Worm (Caenorhabditis elegans): Measurements from ENCODE around the gene nspc-1.

- TF ChIP-seq dao-5 (tag; optimal IDR thresholded peaks at IDR 0.05) (no peak), W03F9.2 (tag; optimal IDR thresholded peaks at IDR 0.05) (no peak), him-1 (tag; optimal IDR thresholded peaks at IDR 0.05) (no peak)
Observed at ce11 chrX:8509088-8509487, 25.8 kb downstream of the nspc-1 start.

All from whole organism, L4/young adult.